Worm (Caenorhabditis elegans) whole organism, midembryonic: Measurements from ENCODE around the gene B0250.18.

Experiments
- T22C8.4 ChIP-seq: fragments of 200-800 bp; sonication (Bioruptor generic); IDR thresholded peaks from 2 replicates; pipeline ENCODE4 v1.3.6; 2022; ENCODE audit warnings: missing genetic modification characterization, missing compliant biosample characterization
- cog-1 ChIP-seq: sonication (generic microtip); optimal IDR thresholded peaks from 2 replicates; lab custom pipeline; 2016; ENCODE audit warnings: missing genetic modification characterization, missing compliant biosample characterization
- flt-1 ChIP-seq: fragments of 200-800 bp; sonication (Bioruptor generic); IDR thresholded peaks from 2 replicates; pipeline ENCODE4 v1.3.6; 2022; ENCODE audit warnings: missing genetic modification characterization, missing compliant biosample characterization
- klf-2 ChIP-seq: fragments of 200-800 bp; sonication (Bioruptor generic); conservative IDR thresholded peaks from 2 replicates; pipeline ENCODE4 v1.3.6; 2022; ENCODE audit warnings: missing genetic modification reagents, missing genetic modification characterization, missing compliant biosample characterization
- med-1 ChIP-seq: sonication (generic microtip); optimal IDR thresholded peaks from 2 replicates; lab custom pipeline; 2017; ENCODE audit warnings: missing genetic modification characterization, mild to moderate bottlenecking, missing compliant biosample characterization, antibody characterized with exemption, missing genetic modification reagents; ENCODE audit not compliant: insufficient read depth
- ref-1 ChIP-seq: fragments of 200-800 bp; sonication (Bioruptor generic); conservative IDR thresholded peaks from 2 replicates; pipeline ENCODE4 v1.3.6; 2022; ENCODE audit warnings: missing genetic modification reagents, missing genetic modification characterization, missing compliant biosample characterization
- tab-1 ChIP-seq: fragments of 200-800 bp; sonication (Bioruptor generic); IDR thresholded peaks from 2 replicates; pipeline ENCODE4 v1.3.6; 2022; ENCODE audit warnings: missing genetic modification characterization, missing compliant biosample characterization
- ztf-23 ChIP-seq: fragments of 200-800 bp; sonication (Bioruptor generic); IDR thresholded peaks from 2 replicates; pipeline ENCODE4 v1.3.6; 2022; ENCODE audit warnings: missing genetic modification reagents, missing genetic modification characterization, missing compliant biosample characterization
- ztf-29 ChIP-seq: fragments of 200-800 bp; sonication (Bioruptor generic); IDR thresholded peaks from 2 replicates; pipeline ENCODE4 v1.3.6; 2022; ENCODE audit warnings: missing genetic modification reagents, missing genetic modification characterization, missing compliant biosample characterization

ce11 chrV:20476981-20477380, 16.3 kb upstream of the B0250.18 start:
- no peak for TF ChIP-seq cog-1 (tag; lab: Kevin White, UChicago)
- TF ChIP-seq flt-1 (GFP tag; lab: Robert Waterston, UW): no peak
- no peak for TF ChIP-seq T22C8.4 (GFP tag; lab: Robert Waterston, UW)
- no peak for TF ChIP-seq ztf-29 (GFP tag; lab: Robert Waterston, UW)
- TF ChIP-seq ztf-23 (GFP tag; lab: Robert Waterston, UW): no peak
- no peak for TF ChIP-seq tab-1 (GFP tag; lab: Robert Waterston, UW)
- TF ChIP-seq klf-2 (GFP tag; lab: Robert Waterston, UW): no peak
- no peak for TF ChIP-seq ref-1 (GFP tag; lab: Robert Waterston, UW)
- no peak for TF ChIP-seq med-1 (GFP tag; lab: Kevin White, UChicago)
